Fruit fly (Drosophila melanogaster) whole organism, larva: ENCODE data around the gene CG42329.

Experiments used
- noc ChIP-seq: fragments of 200-800 bp; sonication (Bioruptor generic); optimal IDR thresholded peaks from 3 replicates; lab custom pipeline; 2019; ENCODE audit warnings: missing biosample characterization, mild to moderate bottlenecking, missing genetic modification characterization, moderate library complexity

The CG42329 gene

dm6 chr2L:1217033-1217612 is 2.0 kb upstream of the CG42329 start:
- TF ChIP-seq noc (tag; lab: Kevin White, UChicago) = no peak

- TF ChIP-seq noc (tag; lab: Kevin White, UChicago) = peak; percentile 44
These were observed 1.1 kb upstream of the CG42329 start for dm6 chr2L:1217892-1218473.

dm6 chr2L:1218475-1218874 is 618 bp upstream of the CG42329 start:
- TF ChIP-seq noc (tag; lab: Kevin White, UChicago) = no peak

- TF ChIP-seq noc (tag; lab: Kevin White, UChicago) = no peak
These were observed 11.6 kb downstream of the CG42329 start for dm6 chr2L:1230691-1231090.

- TF ChIP-seq noc (tag; lab: Kevin White, UChicago) = no peak
These were observed 20.6 kb downstream of the CG42329 start, which contains the start of gene CG5397 for dm6 chr2L:1239736-1240135. TSS of gene CG5397 (plus strand) at chr2L:1240036.

dm6 chr2L:1253235-1253634 is 34.1 kb downstream of the CG42329 start:
- no peak for TF ChIP-seq noc (tag; lab: Kevin White, UChicago)

- TF ChIP-seq noc (tag; lab: Kevin White, UChicago) = no peak
These were observed 36.9 kb downstream of the CG42329 start, which contains the start of gene robo3 for dm6 chr2L:1256039-1256438. TSS of gene robo3 (plus strand) at chr2L:1256417.

- TF ChIP-seq noc (tag; lab: Kevin White, UChicago) = no peak
These were observed 43.6 kb downstream of the CG42329 start for dm6 chr2L:1262684-1263083.
